Fruit fly (Drosophila melanogaster): ENCODE data around the gene CG33483.

DNA sequence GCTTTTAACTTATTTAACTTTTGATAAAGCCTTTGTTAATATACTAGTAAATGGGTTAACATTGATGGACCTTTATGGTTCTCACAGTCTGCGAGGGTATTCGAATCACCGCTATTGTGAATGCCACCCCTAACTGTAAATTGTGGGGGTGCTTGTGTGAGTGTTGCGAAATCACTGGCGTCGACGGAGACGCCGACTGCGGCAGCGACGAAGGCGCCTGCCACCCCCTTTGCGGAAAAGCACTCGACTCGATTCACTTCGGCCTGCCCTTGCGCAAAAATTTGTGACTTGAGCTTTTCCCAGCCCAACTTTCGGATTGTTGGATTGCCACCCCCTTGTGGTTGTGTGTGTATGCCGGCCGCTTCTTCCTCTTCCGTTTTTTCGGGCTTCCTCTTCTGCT is 21.9 kb downstream of the CG33483 start:
- TF ChIP-seq psq (optimal IDR thresholded peaks at IDR 0.05) (no peak), ttk (optimal IDR thresholded peaks at IDR 0.05) (no peak)
